Worm (Caenorhabditis elegans): Measurements from ENCODE around the gene F42D1.4.

Gene F42D1.4

ce11 chrX:14790320-14791048 is 16.6 kb upstream of the F42D1.4 start, which contains the start of gene tatn-1:
Gene tatn-1, plus strand, starts transcription at chrX:14791008.
- TF ChIP-seq tlp-1 (tag; optimal IDR thresholded peaks at IDR 0.05): no peak
- no peak for TF ChIP-seq zip-4 (GFP tag; optimal IDR thresholded peaks at IDR 0.05)
- TF ChIP-seq ceh-82 (tag; optimal IDR thresholded peaks at IDR 0.05): peak in 1 of 3 experiments; percentile 0
- peak; percentile 88 for TF ChIP-seq tbx-2 (tag; optimal IDR thresholded peaks at IDR 0.05)
- no peak for TF ChIP-seq ces-1 (GFP tag; optimal IDR thresholded peaks at IDR 0.05)
- TF ChIP-seq elt-3 (tag; optimal IDR thresholded peaks at IDR 0.05): peak in 5 of 6 experiments; percentile 2 to 90 (median 42)
- TF ChIP-seq unc-130 (tag; optimal IDR thresholded peaks at IDR 0.05): peak; percentile 46
- TF ChIP-seq lin-15B (tag; optimal IDR thresholded peaks at IDR 0.05): no peak
- no peak for TF ChIP-seq hlh-4 (tag; optimal IDR thresholded peaks at IDR 0.05)
- peak; percentile 71 for TF ChIP-seq xbp-1 (tag; optimal IDR thresholded peaks at IDR 0.05)
- peak; percentile 17 for TF ChIP-seq pqm-1 (tag; optimal IDR thresholded peaks at IDR 0.05)
- TF ChIP-seq ztf-11 (tag; optimal IDR thresholded peaks at IDR 0.05): peak in 1 of 2 experiments; percentile 6
- TF ChIP-seq vab-15 (tag; optimal IDR thresholded peaks at IDR 0.05): peak; percentile 45
- no peak for TF ChIP-seq sup-37 (GFP tag; optimal IDR thresholded peaks at IDR 0.05)
- peak; percentile 55 for TF ChIP-seq skn-1 (tag; optimal IDR thresholded peaks at IDR 0.05)
- no peak for TF ChIP-seq Y116A8C.19 (tag; optimal IDR thresholded peaks at IDR 0.05; ENCODE audit: borderline replicate concordance)
- no peak for TF ChIP-seq nhr-237 (tag; optimal IDR thresholded peaks at IDR 0.05)
- no peak for TF ChIP-seq unc-98 (GFP tag; IDR thresholded peaks at IDR 0.05)
- TF ChIP-seq nhr-85 (tag): peak; percentile 100
- no peak for TF ChIP-seq zag-1 (tag; optimal IDR thresholded peaks at IDR 0.05)
- TF ChIP-seq nhr-19 (GFP tag; conservative IDR thresholded peaks at IDR 0.05): peak; percentile 72
- peak; percentile 95 for TF ChIP-seq elt-2 (tag; optimal IDR thresholded peaks at IDR 0.05)
- no peak for TF ChIP-seq sptf-1 (tag; optimal IDR thresholded peaks at IDR 0.05)
- peak; percentile 95 for TF ChIP-seq nhr-71 (tag; optimal IDR thresholded peaks at IDR 0.05)
- peak; percentile 38 for TF ChIP-seq mef-2 (tag; optimal IDR thresholded peaks at IDR 0.05)
- no peak for TF ChIP-seq fkh-10 (GFP tag; optimal IDR thresholded peaks at IDR 0.05)
- peak; percentile 81 for TF ChIP-seq irx-1 (tag; optimal IDR thresholded peaks at IDR 0.05)
- TF ChIP-seq aly-2 (tag; optimal IDR thresholded peaks at IDR 0.05): no peak
- TF ChIP-seq nhr-12 (tag; optimal IDR thresholded peaks at IDR 0.05): no peak
- TF ChIP-seq efl-1 (optimal IDR thresholded peaks at IDR 0.05): peak; percentile 18 to 24
- peak in 1 of 2 experiments; percentile 95 for TF ChIP-seq efl-1 (GFP tag; optimal IDR thresholded peaks at IDR 0.05 in 1 of 2)
- TF ChIP-seq grh-1 (GFP tag; IDR thresholded peaks at IDR 0.05): peak; percentile 83
- TF ChIP-seq lin-14 (GFP tag; optimal IDR thresholded peaks at IDR 0.05): peak; percentile 96
- TF ChIP-seq nhr-11 (tag; optimal IDR thresholded peaks at IDR 0.05): no peak
- TF ChIP-seq ets-5 (GFP tag; IDR thresholded peaks at IDR 0.05): no peak
- no peak for TF ChIP-seq aha-1 (tag; optimal IDR thresholded peaks at IDR 0.05)
- TF ChIP-seq egl-13 (tag; optimal IDR thresholded peaks at IDR 0.05): no peak
- no peak for TF ChIP-seq ceh-8 (GFP tag; optimal IDR thresholded peaks at IDR 0.05)
- TF ChIP-seq rnt-1 (tag; optimal IDR thresholded peaks at IDR 0.05): peak; percentile 30
- TF ChIP-seq C16A3.4 (tag; optimal IDR thresholded peaks at IDR 0.05): peak; percentile 48
- TF ChIP-seq lin-35 (GFP tag; optimal IDR thresholded peaks at IDR 0.05): peak; percentile 37 to 80
- peak; percentile 50 for TF ChIP-seq jun-1 (tag; optimal IDR thresholded peaks at IDR 0.05)
- TF ChIP-seq isw-1 (GFP tag; IDR thresholded peaks at IDR 0.05): no peak
- peak; percentile 95 for TF ChIP-seq nhr-90 (tag; optimal IDR thresholded peaks at IDR 0.05; ENCODE audit: poor library complexity)
- TF ChIP-seq efl-3 (GFP tag; optimal IDR thresholded peaks at IDR 0.05): peak; percentile 52
- no peak for TF ChIP-seq alr-1 (tag; optimal IDR thresholded peaks at IDR 0.05; ENCODE audit: borderline replicate concordance)
- TF ChIP-seq blmp-1 (tag; optimal IDR thresholded peaks at IDR 0.05): peak; percentile 93
- peak; percentile 29 to 66 for TF ChIP-seq egl-27 (tag; optimal IDR thresholded peaks at IDR 0.05)
- TF ChIP-seq nhr-77 (tag; optimal IDR thresholded peaks at IDR 0.05): peak; percentile 2
- no peak for TF ChIP-seq sox-4 (tag; optimal IDR thresholded peaks at IDR 0.05)
- peak; percentile 74 for TF ChIP-seq ztf-4 (tag; optimal IDR thresholded peaks at IDR 0.05)
- TF ChIP-seq hlh-17 (GFP tag; optimal IDR thresholded peaks at IDR 0.05; ENCODE audit: borderline replicate concordance): no peak
